Worm (Caenorhabditis elegans) whole organism, L4 larva: ENCODE data around the gene col-83.

Experiments
- D1046.2 ChIP-seq: fragments of 200-800 bp; sonication (Bioruptor generic); IDR thresholded peaks from 2 replicates; pipeline ENCODE4 v1.3.6; 2022; ENCODE audit warnings: missing genetic modification characterization, missing compliant biosample characterization
- F10B5.3 ChIP-seq: sonication (generic microtip); optimal IDR thresholded peaks from 2 replicates; lab custom pipeline; 2016; ENCODE audit warnings: mild to moderate bottlenecking, missing genetic modification characterization, missing compliant biosample characterization
- F26F4.8 ChIP-seq: fragments of 200-800 bp; sonication (Bioruptor generic); conservative IDR thresholded peaks from 2 replicates; pipeline ENCODE4 v1.3.6; 2022; ENCODE audit warnings: missing genetic modification characterization, missing compliant biosample characterization
- T20F7.1 ChIP-seq: fragments of 200-800 bp; sonication (Bioruptor generic); optimal IDR thresholded peaks from 2 replicates; lab custom pipeline; 2018; ENCODE audit warnings: mild to moderate bottlenecking, missing genetic modification characterization, missing compliant biosample characterization
- T26A8.4 ChIP-seq: fragments of 200-800 bp; sonication (Bioruptor generic); IDR thresholded peaks from 2 replicates; pipeline ENCODE4 v1.3.6; 2022; ENCODE audit warnings: missing genetic modification characterization, missing compliant biosample characterization
- Y5F2A.4 ChIP-seq: fragments of 200-800 bp; sonication (Bioruptor generic); optimal IDR thresholded peaks from 2 replicates; lab custom pipeline; 2018; ENCODE audit warnings: mild to moderate bottlenecking, missing genetic modification characterization, missing compliant biosample characterization
- aha-1 ChIP-seq: fragments of 150-350 bp; peaks from one replicate; lab custom pipeline; 2014; ENCODE audit warnings: missing biosample characterization, missing genetic modification characterization
- ama-1 ChIP-seq: fragments of 150-350 bp; optimal IDR thresholded peaks from 2 replicates; lab custom pipeline; 2014; ENCODE audit warnings: inconsistent platforms, mixed read lengths
- arid-1 ChIP-seq: fragments of 200-800 bp; sonication (Bioruptor generic); conservative IDR thresholded peaks from 2 replicates; pipeline ENCODE4 v1.3.6; 2022; ENCODE audit warnings: missing genetic modification reagents, missing genetic modification characterization, missing compliant biosample characterization
- attf-4 ChIP-seq: sonication (generic microtip); optimal IDR thresholded peaks from 3 replicates; lab custom pipeline; 2017; ENCODE audit warnings: missing biosample characterization, missing genetic modification characterization
- ceh-20 ChIP-seq: fragments of 200-800 bp; sonication (Bioruptor generic); IDR thresholded peaks from 2 replicates; pipeline ENCODE4 v1.3.6; 2022; ENCODE audit warnings: missing genetic modification reagents, missing genetic modification characterization, missing compliant biosample characterization
- ceh-44 ChIP-seq: fragments of 200-800 bp; sonication (Bioruptor generic); IDR thresholded peaks from 2 replicates; pipeline ENCODE4 v1.3.6; 2022; ENCODE audit warnings: missing genetic modification reagents, missing genetic modification characterization, missing compliant biosample characterization
- ces-1 ChIP-seq: fragments of 150-350 bp; sonication (generic microtip); optimal IDR thresholded peaks from 4 replicates; lab custom pipeline; 2014; ENCODE audit warnings: missing biosample characterization, missing genetic modification reagents, missing genetic modification characterization
- dve-1 ChIP-seq: sonication (generic microtip); optimal IDR thresholded peaks from 2 replicates; lab custom pipeline; 2017; ENCODE audit warnings: antibody characterized with exemption, mild to moderate bottlenecking, missing genetic modification characterization, missing compliant biosample characterization; ENCODE audit not compliant: insufficient read depth
- egl-27 ChIP-seq: sonication (generic microtip); optimal IDR thresholded peaks from 3 replicates; lab custom pipeline; 2017; ENCODE audit warnings: missing biosample characterization, missing genetic modification reagents, missing genetic modification characterization
- hlh-11 ChIP-seq: fragments of 200-800 bp; sonication (Bioruptor generic); optimal IDR thresholded peaks from 2 replicates; lab custom pipeline; 2018; ENCODE audit warnings: mild to moderate bottlenecking, missing genetic modification characterization, missing compliant biosample characterization
- hlh-30 ChIP-seq: sonication (generic microtip); optimal IDR thresholded peaks from 2 replicates; lab custom pipeline; 2017; ENCODE audit warnings: antibody characterized with exemption, mild to moderate bottlenecking, missing genetic modification characterization, missing compliant biosample characterization; ENCODE audit not compliant: insufficient read depth
- lin-1 ChIP-seq: fragments of 200-800 bp; sonication (Bioruptor generic); IDR thresholded peaks from 2 replicates; pipeline ENCODE4 v1.3.6; 2022; ENCODE audit warnings: missing genetic modification reagents, missing genetic modification characterization, missing compliant biosample characterization
- lir-3 ChIP-seq: sonication (generic microtip); optimal IDR thresholded peaks from 2 replicates; lab custom pipeline; 2016; ENCODE audit warnings: mild to moderate bottlenecking, missing genetic modification characterization, missing compliant biosample characterization
- madf-5 ChIP-seq, 2 experiments: fragments of 200-800 bp; sonication (Bioruptor generic); IDR thresholded peaks; 2 replicates each; pipeline ENCODE4 v1.3.6; 2022; ENCODE audit warnings: missing compliant biosample characterization in 2 of 2, missing genetic modification characterization in 2 of 2
- mdl-1 ChIP-seq, 2 experiments: fragments of 150-350 bp in 1 of 2; sonication (generic microtip) in 1 of 2; optimal IDR thresholded peaks; 2 replicates each; lab custom pipeline; 2014 to 2017; ENCODE audit warnings: missing biosample characterization in 2 of 2, missing genetic modification characterization in 2 of 2
- mdt-29 ChIP-seq: fragments of 200-800 bp; sonication (Bioruptor generic); IDR thresholded peaks from 2 replicates; pipeline ENCODE4 v1.3.6; 2022; ENCODE audit warnings: missing genetic modification reagents, missing genetic modification characterization, missing compliant biosample characterization
- mes-2 ChIP-seq: sonication (generic microtip); optimal IDR thresholded peaks from 2 replicates; lab custom pipeline; 2016; ENCODE audit warnings: missing genotype, mild to moderate bottlenecking, missing genetic modification characterization, missing compliant biosample characterization; ENCODE audit not compliant: poor library complexity, severe bottlenecking
- mxl-3 ChIP-seq: fragments of 200-800 bp; sonication (Bioruptor generic); optimal IDR thresholded peaks from 2 replicates; lab custom pipeline; 2018; ENCODE audit warnings: mild to moderate bottlenecking, missing genetic modification characterization, missing compliant biosample characterization
- nhr-11 ChIP-seq: fragments of 150-350 bp; optimal IDR thresholded peaks from 2 replicates; lab custom pipeline; 2014; ENCODE audit warnings: missing biosample characterization, missing genetic modification characterization
- nhr-111 ChIP-seq: fragments of 200-800 bp; sonication (Bioruptor generic); optimal IDR thresholded peaks from 2 replicates; lab custom pipeline; 2018; ENCODE audit warnings: mild to moderate bottlenecking, missing genetic modification characterization, missing compliant biosample characterization
- nhr-237 ChIP-seq: sonication (generic microtip); optimal IDR thresholded peaks from 2 replicates; lab custom pipeline; 2017; ENCODE audit warnings: missing biosample characterization, missing genetic modification characterization
- nhr-25 ChIP-seq: sonication (generic microtip); optimal IDR thresholded peaks from 2 replicates; lab custom pipeline; 2017; ENCODE audit warnings: missing genetic modification characterization, mild to moderate bottlenecking, missing compliant biosample characterization, antibody characterized with exemption, moderate library complexity, borderline replicate concordance; ENCODE audit not compliant: insufficient read depth
- nhr-28 ChIP-seq: fragments of 150-350 bp; optimal IDR thresholded peaks from 2 replicates; lab custom pipeline; 2014; ENCODE audit warnings: missing biosample characterization, missing genetic modification characterization
- nhr-48 ChIP-seq: sonication (generic microtip); optimal IDR thresholded peaks from 2 replicates; lab custom pipeline; 2016; ENCODE audit warnings: mild to moderate bottlenecking, missing genetic modification characterization, missing compliant biosample characterization
- nhr-6 ChIP-seq: fragments of 150-350 bp; optimal IDR thresholded peaks from 2 replicates; lab custom pipeline; 2014; ENCODE audit warnings: missing biosample characterization, missing genetic modification characterization
- nhr-77 ChIP-seq: fragments of 150-350 bp; optimal IDR thresholded peaks from 2 replicates; lab custom pipeline; 2014; ENCODE audit warnings: missing biosample characterization, missing genetic modification characterization
- pha-4 ChIP-seq, 2 experiments: fragments of 150-350 bp in 1 of 2; fragments of 200-800 bp in 1 of 2; sonication (Bioruptor generic) in 1 of 2; IDR thresholded peaks in 1 of 2; optimal IDR thresholded peaks in 1 of 2; 2 replicates each; pipeline versions ENCODE4 v1.3.6 to Lab custom; 2014 to 2022; ENCODE audit warnings: missing genetic modification characterization in 2 of 2, missing genetic modification reagents in 2 of 2, missing biosample characterization in 1 of 2, missing compliant biosample characterization in 1 of 2
- pqm-1 ChIP-seq: sonication (generic microtip); optimal IDR thresholded peaks from 2 replicates; lab custom pipeline; 2017; ENCODE audit warnings: missing biosample characterization, missing genetic modification characterization
- set-16 ChIP-seq: fragments of 200-800 bp; sonication (Bioruptor generic); IDR thresholded peaks from 2 replicates; pipeline ENCODE4 v1.3.6; 2022; ENCODE audit warnings: missing genetic modification reagents, missing genetic modification characterization, missing compliant biosample characterization
- snpc-1.2 ChIP-seq: fragments of 200-800 bp; sonication (Bioruptor generic); IDR thresholded peaks from 2 replicates; pipeline ENCODE4 v1.3.6; 2022; ENCODE audit warnings: missing genetic modification reagents, missing genetic modification characterization, missing compliant biosample characterization
- spr-1 ChIP-seq: sonication (generic microtip); optimal IDR thresholded peaks from 2 replicates; lab custom pipeline; 2016; ENCODE audit warnings: mild to moderate bottlenecking, missing genetic modification characterization, missing compliant biosample characterization
- tag-97 ChIP-seq: fragments of 200-800 bp; sonication (Bioruptor generic); IDR thresholded peaks from 2 replicates; pipeline ENCODE4 v1.3.6; 2022; ENCODE audit warnings: missing genetic modification characterization, missing compliant biosample characterization
- unc-130 ChIP-seq: sonication (generic microtip); optimal IDR thresholded peaks from 2 replicates; lab custom pipeline; 2016; ENCODE audit warnings: missing genetic modification reagents, missing genetic modification characterization, missing compliant biosample characterization
- unc-62 ChIP-seq, 3 experiments: fragments of 150-350 bp in 1 of 3; sonication (generic microtip); optimal IDR thresholded peaks in 2 of 3; peaks in 1 of 3; 1 replicate in 1 of 3; 2 replicates in 2 of 3; lab custom pipeline; 2014 to 2017; ENCODE audit warnings: missing biosample characterization in 3 of 3, missing genetic modification characterization in 3 of 3, missing genetic modification reagents in 3 of 3, missing genotype in 1 of 3
- vab-7 ChIP-seq: fragments of 200-800 bp; sonication (Bioruptor generic); IDR thresholded peaks from 2 replicates; pipeline ENCODE4 v1.3.6; 2022; ENCODE audit warnings: missing genetic modification reagents, missing genetic modification characterization, missing compliant biosample characterization
- zfp-3 ChIP-seq: fragments of 200-800 bp; sonication (Bioruptor generic); conservative IDR thresholded peaks from 2 replicates; pipeline ENCODE4 v1.3.6; 2022; ENCODE audit warnings: missing genetic modification reagents, missing genetic modification characterization, missing compliant biosample characterization
- ztf-11 ChIP-seq: fragments of 150-350 bp; optimal IDR thresholded peaks from 2 replicates; lab custom pipeline; 2014; ENCODE audit warnings: missing biosample characterization, missing genetic modification characterization

col-83 gene

DNA sequence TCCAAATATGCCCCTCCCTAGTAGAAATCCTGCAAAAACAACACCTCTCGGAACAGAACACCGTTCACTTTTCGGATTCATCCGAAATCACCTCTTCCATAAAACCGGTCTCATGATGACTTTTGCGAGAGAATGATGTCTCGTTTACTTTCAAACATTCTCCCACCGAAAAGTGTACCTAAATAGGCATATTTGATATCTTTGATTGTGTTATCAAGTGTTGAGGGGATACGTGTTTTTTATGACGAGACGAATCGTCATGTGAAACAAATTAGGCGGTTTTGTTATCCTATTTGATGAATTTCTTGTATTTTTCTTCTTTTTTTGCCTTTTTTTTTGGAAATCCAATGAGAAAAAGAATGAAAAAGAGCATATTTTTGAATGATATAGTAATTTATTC, 30.6 kb downstream of the col-83 start:
- TF ChIP-seq mxl-3 (GFP tag; lab: Kevin White, UChicago) (peak; percentile 22), ama-1 (peak; percentile 77), pha-4 (GFP tag; IDR thresholded peaks at IDR 0.05; lab: Robert Waterston, UW) (no peak), pha-4 (tag; optimal IDR thresholded peaks at IDR 0.05; lab: Kevin White, UChicago) (no peak), nhr-28 (tag; lab: Kevin White, UChicago) (peak; percentile 12), mes-2 (tag; lab: Kevin White, UChicago) (peak; percentile 16), hlh-30 (no peak), unc-62 (GFP tag; optimal IDR thresholded peaks at IDR 0.05 in 1 of 2; lab: Kevin White, UChicago) (peak in 1 of 2 experiments; percentile 54), unc-62 (tag; optimal IDR thresholded peaks at IDR 0.05; lab: Kevin White, UChicago) (no peak), hlh-11 (tag; lab: Kevin White, UChicago) (peak; percentile 24)
- TF ChIP-seq, all 104 proteins: peak for 6

DNA sequence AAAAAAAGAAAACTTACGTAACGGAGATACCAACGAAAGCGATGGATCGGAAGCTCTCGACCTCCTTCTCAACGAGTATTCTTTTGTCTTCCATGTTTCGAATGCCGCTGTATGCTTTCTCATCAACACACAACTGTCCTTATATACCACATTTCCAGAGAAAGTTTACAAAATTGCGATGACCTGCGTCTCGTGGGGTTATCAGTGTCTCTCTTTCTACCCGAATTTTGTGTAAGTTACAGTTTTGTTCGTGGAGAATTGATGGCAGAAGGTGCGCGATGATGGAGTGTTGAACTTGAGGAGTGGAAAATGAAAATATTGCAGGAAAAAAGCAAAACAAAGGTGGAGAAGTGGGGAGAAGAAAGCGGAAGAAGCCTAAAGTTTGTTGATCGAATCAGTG, 32.1 kb downstream of the col-83 start, which contains the start of gene col-81:
Gene col-81 (minus strand): TSS at position 101 of the 400 bp plus-strand sequence.
- TF ChIP-seq mxl-3 (GFP tag; lab: Kevin White, UChicago) (no peak), aha-1 (tag; lab: Kevin White, UChicago) (no peak), ceh-20 (GFP tag; lab: Robert Waterston, UW) (no peak), unc-130 (GFP tag; lab: Kevin White, UChicago) (no peak), unc-62 (GFP tag; optimal IDR thresholded peaks at IDR 0.05 in 1 of 2; lab: Kevin White, UChicago) (peak in 1 of 2 experiments; percentile 12), unc-62 (tag; optimal IDR thresholded peaks at IDR 0.05; lab: Kevin White, UChicago) (no peak)
- TF ChIP-seq, all 104 proteins: peak for 1

DNA sequence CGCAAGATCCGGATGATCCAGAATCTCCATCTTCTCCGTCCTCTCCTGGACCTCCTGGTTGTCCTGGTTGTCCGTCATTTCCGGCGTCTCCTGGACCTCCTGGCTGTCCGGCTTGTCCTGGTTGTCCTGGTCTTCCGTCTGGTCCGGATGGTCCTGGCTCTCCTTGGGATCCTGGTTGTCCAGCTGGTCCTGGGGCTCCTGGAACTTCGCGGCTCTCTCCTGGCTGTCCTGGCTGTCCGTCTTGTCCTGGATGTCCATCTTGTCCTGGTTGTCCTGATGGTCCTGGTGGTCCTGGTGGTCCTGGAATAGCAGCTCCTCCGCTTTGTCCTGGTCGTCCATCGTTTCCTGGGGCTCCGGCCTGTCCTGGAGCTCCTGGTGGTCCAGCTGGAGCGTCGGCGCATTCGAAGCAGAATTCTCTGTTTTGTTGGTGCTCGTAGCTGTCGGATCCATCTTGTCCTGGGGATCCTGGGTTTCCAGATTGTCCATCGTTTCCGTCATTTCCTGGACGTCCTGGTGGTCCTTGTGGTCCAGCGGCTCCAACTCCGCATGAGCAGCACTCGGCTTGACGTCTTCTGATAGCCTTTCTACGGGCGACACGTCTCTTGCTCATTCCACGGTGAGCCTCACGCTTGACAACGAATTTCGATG, 33.1 kb downstream of the col-83 start:
- TF ChIP-seq nhr-25 (tag; lab: Kevin White, UChicago) (no peak), attf-4 (tag; lab: Kevin White, UChicago) (no peak), nhr-11 (tag; lab: Kevin White, UChicago) (no peak), nhr-28 (tag; lab: Kevin White, UChicago) (no peak), spr-1 (tag; lab: Kevin White, UChicago) (no peak), set-16 (GFP tag; lab: Robert Waterston, UW) (peak; percentile 96), nhr-237 (no peak), D1046.2 (GFP tag; lab: Robert Waterston, UW) (no peak), nhr-48 (tag; lab: Kevin White, UChicago) (no peak), T26A8.4 (GFP tag; lab: Robert Waterston, UW) (0 out of 2 replicates have a peak, but pooled peaks have one; percentile 10), unc-62 (GFP tag; optimal IDR thresholded peaks at IDR 0.05 in 1 of 2; lab: Kevin White, UChicago) (no peak), unc-62 (tag; optimal IDR thresholded peaks at IDR 0.05; lab: Kevin White, UChicago) (no peak), ces-1 (GFP tag; lab: Kevin White, UChicago) (no peak), arid-1 (no peak), egl-27 (tag; lab: Kevin White, UChicago) (no peak), F26F4.8 (GFP tag; lab: Robert Waterston, UW) (no peak; the same call in 1 of the 2 replicates), zfp-3 (GFP tag; lab: Robert Waterston, UW) (no peak), pha-4 (GFP tag; IDR thresholded peaks at IDR 0.05; lab: Robert Waterston, UW) (peak; percentile 27; the same call in 1 of the 2 replicates), pha-4 (tag; optimal IDR thresholded peaks at IDR 0.05; lab: Kevin White, UChicago) (no peak), F10B5.3 (tag; lab: Kevin White, UChicago) (no peak), nhr-111 (GFP tag; lab: Kevin White, UChicago) (no peak), dve-1 (tag; lab: Kevin White, UChicago) (no peak), nhr-77 (no peak), Y5F2A.4 (GFP tag; lab: Kevin White, UChicago) (no peak), vab-7 (GFP tag; lab: Robert Waterston, UW) (no peak), nhr-6 (tag; lab: Kevin White, UChicago) (no peak), aha-1 (tag; lab: Kevin White, UChicago) (no peak), tag-97 (GFP tag; lab: Robert Waterston, UW) (no peak), lin-1 (GFP tag; lab: Robert Waterston, UW) (no peak), lir-3 (tag; lab: Kevin White, UChicago) (no peak), pqm-1 (tag; lab: Kevin White, UChicago) (no peak), snpc-1.2 (GFP tag; lab: Robert Waterston, UW) (0 out of 2 replicates have a peak, but pooled peaks have one; percentile 43), ceh-44 (no peak), T20F7.1 (GFP tag; lab: Kevin White, UChicago) (no peak), mes-2 (tag; lab: Kevin White, UChicago) (no peak), madf-5 (GFP tag; IDR thresholded peaks at IDR 0.05; lab: Robert Waterston, UW) (no peak), ztf-11 (no peak), mdt-29 (GFP tag; lab: Robert Waterston, UW) (no peak), mdl-1 (tag; optimal IDR thresholded peaks at IDR 0.05; lab: Kevin White, UChicago) (no peak)
